Fruit fly (Drosophila melanogaster): ENCODE measurements around the gene CG9922.

dm6 chr3R:14065241-14065640 is 29.0 kb upstream of the CG9922 start:
- TF ChIP-seq pan (optimal IDR thresholded peaks at IDR 0.05): no peak
- no peak for TF ChIP-seq usp (GFP tag; optimal IDR thresholded peaks at IDR 0.05)
- no peak for TF ChIP-seq psq (optimal IDR thresholded peaks at IDR 0.05)
- no peak for TF ChIP-seq EcR (GFP tag; optimal IDR thresholded peaks at IDR 0.05)
- TF ChIP-seq CG8478 (optimal IDR thresholded peaks at IDR 0.05): no peak
- TF ChIP-seq Dll (optimal IDR thresholded peaks at IDR 0.05): no peak

All from whole organism.